Fruit fly (Drosophila melanogaster): Measurements from ENCODE around the gene RabX6.

DNA sequence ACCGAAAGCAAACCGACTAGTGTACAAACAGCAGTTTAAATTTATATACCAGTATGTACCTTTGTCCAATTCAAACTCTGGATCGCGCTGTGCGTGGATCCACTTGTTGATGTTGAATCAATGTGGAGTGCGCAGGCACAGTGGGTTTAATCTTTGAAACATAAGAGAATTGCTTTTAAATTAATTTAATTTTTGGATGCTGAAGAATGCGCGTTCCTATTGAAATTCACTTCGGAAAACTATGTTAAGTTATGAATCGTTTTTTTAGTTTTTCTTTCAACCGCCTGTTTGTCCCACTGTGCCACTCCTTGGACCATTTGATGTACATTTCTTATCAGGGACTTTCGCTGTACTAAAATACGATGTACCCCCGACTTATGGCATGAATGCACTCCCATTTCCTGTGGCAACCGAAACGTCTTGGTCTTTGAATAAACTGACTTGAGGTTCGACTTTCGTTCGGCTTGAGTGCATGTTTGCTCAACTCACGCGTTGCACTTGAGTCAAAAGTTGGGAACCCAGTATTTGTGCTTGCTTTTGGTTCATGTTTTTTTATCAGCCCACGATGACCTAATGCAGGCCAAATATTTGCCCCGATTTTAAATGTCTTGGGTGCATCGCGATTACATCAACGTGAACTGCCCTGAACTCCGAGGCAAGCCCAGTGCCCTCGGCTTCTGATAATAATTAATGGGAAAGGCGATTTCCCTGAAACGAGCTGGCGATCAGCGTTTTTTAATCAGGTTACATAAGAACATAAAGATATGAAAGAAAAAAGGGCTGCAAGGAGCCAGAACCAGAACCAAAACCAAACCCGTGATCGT, 34.4 kb downstream of the RabX6 start:
- TF ChIP-seq h (optimal IDR thresholded peaks at IDR 0.05) (no peak), Sin3A (optimal IDR thresholded peaks at IDR 0.05) (no peak), psq (optimal IDR thresholded peaks at IDR 0.05) (no peak), ttk (optimal IDR thresholded peaks at IDR 0.05) (no peak), insv (optimal IDR thresholded peaks at IDR 0.05) (no peak)
